Fruit fly (Drosophila melanogaster) whole organism: ENCODE measurements around the gene lark.

Source experiments
- EcR ChIP-seq, 2 experiments: fragments of >200 bp; optimal IDR thresholded peaks; 2 replicates each; lab custom pipeline; 2017; ENCODE audit warnings: missing biosample characterization in 2 of 2, missing genetic modification characterization in 2 of 2, missing genetic modification reagents in 2 of 2
- pan ChIP-seq: fragments of >200 bp; optimal IDR thresholded peaks from 2 replicates; lab custom pipeline; 2017
- usp ChIP-seq: fragments of >200 bp; optimal IDR thresholded peaks from 2 replicates; lab custom pipeline; 2017; ENCODE audit warnings: missing biosample characterization, missing genetic modification characterization, mixed read lengths

- TF ChIP-seq pan (lab: Kevin White, UChicago): no peak
- TF ChIP-seq EcR (GFP tag; optimal IDR thresholded peaks at IDR 0.05; lab: Kevin White, UChicago): no peak
- no peak for TF ChIP-seq usp
These were observed 7.9 kb downstream of the lark start, which contains the start of gene CG14834 for dm6 chr3L:7346951-7347350.
